Worm (Caenorhabditis elegans) whole organism, midembryonic: ENCODE results near the gene nhr-207.

ENCODE experiments used
- T22C8.4 ChIP-seq: fragments of 200-800 bp; sonication (Bioruptor generic); IDR thresholded peaks from 2 replicates; pipeline ENCODE4 v1.3.6; 2022; ENCODE audit warnings: missing genetic modification characterization, missing compliant biosample characterization
- cog-1 ChIP-seq: sonication (generic microtip); optimal IDR thresholded peaks from 2 replicates; lab custom pipeline; 2016; ENCODE audit warnings: missing genetic modification characterization, missing compliant biosample characterization
- flt-1 ChIP-seq: fragments of 200-800 bp; sonication (Bioruptor generic); IDR thresholded peaks from 2 replicates; pipeline ENCODE4 v1.3.6; 2022; ENCODE audit warnings: missing genetic modification characterization, missing compliant biosample characterization

DNA sequence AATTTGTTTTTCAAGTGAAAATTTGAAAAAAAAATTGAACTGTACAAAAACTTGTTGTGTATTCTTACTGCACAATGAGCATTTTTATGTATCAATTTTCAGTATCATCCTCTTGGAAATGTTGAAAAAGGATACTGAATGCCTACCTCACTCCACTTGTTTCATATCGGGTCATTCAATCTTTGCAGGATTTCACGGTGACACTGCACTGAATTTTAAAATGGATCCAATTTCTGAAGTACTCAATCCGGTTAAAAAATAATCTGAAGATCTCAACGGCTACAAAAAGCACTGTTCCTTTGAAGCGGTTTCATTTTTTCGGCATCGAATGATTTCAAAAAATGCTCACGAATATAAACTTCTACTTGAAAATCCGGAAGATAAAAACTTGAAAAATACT is 42.0 kb downstream of the nhr-207 start:
- TF ChIP-seq cog-1 (no peak), T22C8.4 (GFP tag; lab: Robert Waterston, UW) (no peak), flt-1 (no peak)
